Worm (Caenorhabditis elegans): Measurements from ENCODE around the gene rsa-2.

The rsa-2 gene

ce11 chrIII:11090112-11090648 is 26.9 kb downstream of the rsa-2 start (continued):
- TF ChIP-seq zfh-2 (GFP tag; conservative IDR thresholded peaks at IDR 0.05): no peak; the same call in 1 of the 2 replicates
- peak; percentile 89 for TF ChIP-seq D2030.7 (GFP tag; IDR thresholded peaks at IDR 0.05)
- TF ChIP-seq B0336.3 (GFP tag; IDR thresholded peaks at IDR 0.05): peak; percentile 64; the same call in 1 of the 2 replicates
- TF ChIP-seq mcd-1 (GFP tag; IDR thresholded peaks at IDR 0.05): peak; percentile 62
- peak; percentile 68; the same call in 1 of the 2 replicates for TF ChIP-seq ztf-25 (GFP tag; IDR thresholded peaks at IDR 0.05)
- no peak for TF ChIP-seq sea-2 (GFP tag; IDR thresholded peaks at IDR 0.05)
- TF ChIP-seq madf-10 (tag; optimal IDR thresholded peaks at IDR 0.05): no peak
- peak; percentile 79 for TF ChIP-seq chd-7 (tag; optimal IDR thresholded peaks at IDR 0.05)
- 0 out of 2 replicates have a peak, but pooled peaks have one; percentile 4 for TF ChIP-seq nfya-2 (GFP tag; IDR thresholded peaks at IDR 0.05)
- peak; percentile 98 for TF ChIP-seq snpc-1.1 (tag; optimal IDR thresholded peaks at IDR 0.05; ENCODE audit: insufficient read depth)
- TF ChIP-seq nhr-90 (tag; optimal IDR thresholded peaks at IDR 0.05): no peak
- peak; percentile 57; the same call in 1 of the 2 replicates for TF ChIP-seq Y56A3A.18 (GFP tag; IDR thresholded peaks at IDR 0.05)
- TF ChIP-seq dpff-1 (tag; optimal IDR thresholded peaks at IDR 0.05): peak; percentile 31
- peak; percentile 94 for TF ChIP-seq snpc-4 (GFP tag; optimal IDR thresholded peaks at IDR 0.05)
- TF ChIP-seq snpc-4 (tag; optimal IDR thresholded peaks at IDR 0.05): peak; percentile 96 to 99 (median 98)
- TF ChIP-seq egl-18 (GFP tag; IDR thresholded peaks at IDR 0.05): no peak
- TF ChIP-seq egrh-3 (GFP tag; IDR thresholded peaks at IDR 0.05): no peak
- TF ChIP-seq snpc-3.4 (tag; optimal IDR thresholded peaks at IDR 0.05): peak; percentile 97
- no peak for TF ChIP-seq nhr-120 (GFP tag; IDR thresholded peaks at IDR 0.05)
- TF ChIP-seq dox-1 (GFP tag; IDR thresholded peaks at IDR 0.05): peak; percentile 61
- TF ChIP-seq ztf-18 (tag; optimal IDR thresholded peaks at IDR 0.05): peak; percentile 2
- peak; percentile 93 for TF ChIP-seq hmg-1.2 (GFP tag; IDR thresholded peaks at IDR 0.05)
- no peak for TF ChIP-seq akir-1 (GFP tag; optimal IDR thresholded peaks at IDR 0.05)
- peak; percentile 92 for TF ChIP-seq pbrm-1 (GFP tag; IDR thresholded peaks at IDR 0.05)
- 0 out of 2 replicates have a peak, but pooled peaks have one; percentile 42 for TF ChIP-seq Y79H2A.3 (GFP tag; conservative IDR thresholded peaks at IDR 0.05)
- no peak for TF ChIP-seq F55B11.4 (tag; optimal IDR thresholded peaks at IDR 0.05; ENCODE audit: borderline replicate concordance, insufficient read depth)
- TF ChIP-seq lag-1 (GFP tag; IDR thresholded peaks at IDR 0.05): no peak

- TF ChIP-seq ets-4 (GFP tag; optimal IDR thresholded peaks at IDR 0.05): no peak
- TF ChIP-seq attf-3 (GFP tag; conservative IDR thresholded peaks at IDR 0.05): peak; percentile 32; the same call in 1 of the 2 replicates
- no peak for TF ChIP-seq Y53F4B.3 (GFP tag; IDR thresholded peaks at IDR 0.05)
- peak; percentile 11 to 65 for TF ChIP-seq rec-8 (tag; optimal IDR thresholded peaks at IDR 0.05)
- TF ChIP-seq chd-7 (tag; optimal IDR thresholded peaks at IDR 0.05): peak; percentile 81
- TF ChIP-seq unc-62 (GFP tag; optimal IDR thresholded peaks at IDR 0.05): no peak
- no peak for TF ChIP-seq hlh-26 (GFP tag; conservative IDR thresholded peaks at IDR 0.05)
- TF ChIP-seq ztf-25 (GFP tag; IDR thresholded peaks at IDR 0.05): peak; percentile 5; the same call in 1 of the 2 replicates
- TF ChIP-seq mel-28 (tag; optimal IDR thresholded peaks at IDR 0.05; ENCODE audit: borderline replicate concordance): no peak
- peak; percentile 98 for TF ChIP-seq attf-6 (GFP tag; IDR thresholded peaks at IDR 0.05)
- TF ChIP-seq F37B4.10 (GFP tag; IDR thresholded peaks at IDR 0.05): 0 out of 2 replicates have a peak, but pooled peaks have one; percentile 7
- TF ChIP-seq snpc-3.4 (tag; optimal IDR thresholded peaks at IDR 0.05): peak; percentile 97
- TF ChIP-seq nhr-80 (tag; optimal IDR thresholded peaks at IDR 0.05): no peak
- TF ChIP-seq dox-1 (GFP tag; IDR thresholded peaks at IDR 0.05): peak; percentile 69
- peak; percentile 95 for TF ChIP-seq snpc-4 (GFP tag; optimal IDR thresholded peaks at IDR 0.05)
- peak; percentile 93 to 99 (median 96) for TF ChIP-seq snpc-4 (tag; optimal IDR thresholded peaks at IDR 0.05)
- no peak for TF ChIP-seq Y67H2A.10 (GFP tag; conservative IDR thresholded peaks at IDR 0.05)
- TF ChIP-seq F57A8.1 (GFP tag; optimal IDR thresholded peaks at IDR 0.05): peak; percentile 5
- TF ChIP-seq lsl-1 (GFP tag; optimal IDR thresholded peaks at IDR 0.05): peak; percentile 61
- TF ChIP-seq zim-3 (tag; optimal IDR thresholded peaks at IDR 0.05): peak; percentile 26
- TF ChIP-seq K11D2.4 (GFP tag; IDR thresholded peaks at IDR 0.05): 0 out of 2 replicates have a peak, but pooled peaks have one; percentile 28
- TF ChIP-seq tlf-1 (GFP tag; optimal IDR thresholded peaks at IDR 0.05): peak; percentile 58
- TF ChIP-seq dpff-1 (tag; optimal IDR thresholded peaks at IDR 0.05): peak; percentile 74
- TF ChIP-seq ztf-22 (GFP tag; optimal IDR thresholded peaks at IDR 0.05): peak; percentile 30
- TF ChIP-seq zfh-2 (GFP tag; conservative IDR thresholded peaks at IDR 0.05): peak; percentile 81
- peak in 1 of 3 experiments; percentile 12 for TF ChIP-seq lin-35 (GFP tag; optimal IDR thresholded peaks at IDR 0.05)
Measured at ce11 chrIII:11090870-11091386, 27.6 kb downstream of the rsa-2 start.
